Worm (Caenorhabditis elegans) whole organism, L4 larva: ENCODE data around the gene T26C5.5.

ENCODE experiments used
- F44E2.7 ChIP-seq: fragments of 200-800 bp; sonication (Bioruptor generic); IDR thresholded peaks from 2 replicates; pipeline ENCODE4 v2.1.2; 2022; ENCODE audit warnings: missing genetic modification characterization, missing compliant biosample characterization
- R02D3.7 ChIP-seq: fragments of 150-350 bp; sonication (generic microtip); optimal IDR thresholded peaks from 3 replicates; lab custom pipeline; 2014; ENCODE audit warnings: missing biosample characterization, missing genetic modification characterization
- T26A8.4 ChIP-seq: fragments of 200-800 bp; sonication (Bioruptor generic); IDR thresholded peaks from 2 replicates; pipeline ENCODE4 v1.3.6; 2022; ENCODE audit warnings: missing genetic modification characterization, missing compliant biosample characterization
- Y48G9A.11 ChIP-seq: fragments of 200-800 bp; sonication (Bioruptor generic); IDR thresholded peaks from 2 replicates; pipeline ENCODE4 v1.3.6; 2022; ENCODE audit warnings: missing genetic modification reagents, missing genetic modification characterization, missing compliant biosample characterization
- aha-1 ChIP-seq: fragments of 150-350 bp; peaks from one replicate; lab custom pipeline; 2014; ENCODE audit warnings: missing biosample characterization, missing genetic modification characterization
- aly-2 ChIP-seq: sonication (generic microtip); optimal IDR thresholded peaks from 2 replicates; lab custom pipeline; 2018; ENCODE audit warnings: missing biosample characterization, missing genetic modification characterization
- ama-1 ChIP-seq: fragments of 150-350 bp; optimal IDR thresholded peaks from 2 replicates; lab custom pipeline; 2014; ENCODE audit warnings: inconsistent platforms, mixed read lengths
- ceh-20 ChIP-seq: fragments of 200-800 bp; sonication (Bioruptor generic); IDR thresholded peaks from 2 replicates; pipeline ENCODE4 v1.3.6; 2022; ENCODE audit warnings: missing genetic modification reagents, missing genetic modification characterization, missing compliant biosample characterization
- ces-1 ChIP-seq: fragments of 150-350 bp; sonication (generic microtip); optimal IDR thresholded peaks from 4 replicates; lab custom pipeline; 2014; ENCODE audit warnings: missing biosample characterization, missing genetic modification reagents, missing genetic modification characterization
- ctbp-1 ChIP-seq: fragments of 200-800 bp; sonication (Bioruptor generic); IDR thresholded peaks from 2 replicates; pipeline ENCODE4 v1.3.6; 2022; ENCODE audit warnings: missing genetic modification reagents, missing genetic modification characterization, missing compliant biosample characterization
- daf-12 ChIP-seq: fragments of 150-350 bp; optimal IDR thresholded peaks from 2 replicates; lab custom pipeline; 2014; ENCODE audit warnings: missing biosample characterization, missing genetic modification reagents, missing genetic modification characterization
- daf-16 ChIP-seq, 3 experiments: sonication (generic microtip); optimal IDR thresholded peaks; 2 replicates each; lab custom pipeline; 2016 to 2017; ENCODE audit warnings: missing genetic modification characterization in 3 of 3, missing genetic modification reagents in 3 of 3, mild to moderate bottlenecking in 2 of 3, missing compliant biosample characterization in 2 of 3, missing biosample characterization in 1 of 3, moderate library complexity in 1 of 3
- daf-19 ChIP-seq: fragments of 200-800 bp; sonication (Bioruptor generic); conservative IDR thresholded peaks from 2 replicates; pipeline ENCODE4 v1.3.6; 2022; ENCODE audit warnings: missing genetic modification characterization, missing compliant biosample characterization
- dmd-6 ChIP-seq: fragments of 200-800 bp; sonication (Bioruptor generic); IDR thresholded peaks from 2 replicates; pipeline ENCODE4 v1.3.6; 2022; ENCODE audit warnings: missing genetic modification reagents, missing genetic modification characterization, missing compliant biosample characterization
- dmd-9 ChIP-seq: fragments of 200-800 bp; sonication (Bioruptor generic); IDR thresholded peaks from 2 replicates; pipeline ENCODE4 v1.3.6; 2022; ENCODE audit warnings: missing genetic modification reagents, missing genetic modification characterization, missing compliant biosample characterization
- duxl-1 ChIP-seq: sonication (generic microtip); optimal IDR thresholded peaks from 2 replicates; lab custom pipeline; 2016; ENCODE audit warnings: mild to moderate bottlenecking, missing genetic modification characterization, moderate library complexity, missing compliant biosample characterization; ENCODE audit not compliant: poor library complexity
- dve-1 ChIP-seq: sonication (generic microtip); optimal IDR thresholded peaks from 2 replicates; lab custom pipeline; 2017; ENCODE audit warnings: antibody characterized with exemption, mild to moderate bottlenecking, missing genetic modification characterization, missing compliant biosample characterization; ENCODE audit not compliant: insufficient read depth
- egl-43 ChIP-seq: fragments of 200-800 bp; sonication (Bioruptor generic); IDR thresholded peaks from 2 replicates; pipeline ENCODE4 v1.3.6; 2022; ENCODE audit warnings: missing genetic modification reagents, missing genetic modification characterization, missing compliant biosample characterization
- gei-8 ChIP-seq: fragments of 200-800 bp; sonication (Bioruptor generic); optimal IDR thresholded peaks from 2 replicates; lab custom pipeline; 2018; ENCODE audit warnings: mild to moderate bottlenecking, missing genetic modification characterization, missing compliant biosample characterization
- lin-1 ChIP-seq: fragments of 200-800 bp; sonication (Bioruptor generic); IDR thresholded peaks from 2 replicates; pipeline ENCODE4 v1.3.6; 2022; ENCODE audit warnings: missing genetic modification reagents, missing genetic modification characterization, missing compliant biosample characterization
- lin-39 ChIP-seq: fragments of 150-350 bp; optimal IDR thresholded peaks from 2 replicates; lab custom pipeline; 2014; ENCODE audit warnings: missing biosample characterization, missing genetic modification reagents, missing genetic modification characterization
- lsy-2 ChIP-seq, 2 experiments: fragments of 150-350 bp in 1 of 2; sonication (generic microtip) in 1 of 2; optimal IDR thresholded peaks; 2 replicates each; lab custom pipeline; 2014 to 2017; ENCODE audit warnings: missing biosample characterization in 2 of 2, missing genetic modification characterization in 2 of 2
- madf-5 ChIP-seq, 2 experiments: fragments of 200-800 bp; sonication (Bioruptor generic); IDR thresholded peaks; 2 replicates each; pipeline ENCODE4 v1.3.6; 2022; ENCODE audit warnings: missing compliant biosample characterization in 2 of 2, missing genetic modification characterization in 2 of 2
- madf-9 ChIP-seq: fragments of 200-800 bp; sonication (Bioruptor generic); conservative IDR thresholded peaks from 2 replicates; pipeline ENCODE4 v1.3.6; 2022; ENCODE audit warnings: missing genetic modification reagents, missing genetic modification characterization, missing compliant biosample characterization
- mep-1 ChIP-seq: fragments of 150-350 bp; sonication (generic microtip); optimal IDR thresholded peaks from 3 replicates; lab custom pipeline; 2014; ENCODE audit warnings: missing biosample characterization, missing genetic modification characterization
- mes-2 ChIP-seq: sonication (generic microtip); optimal IDR thresholded peaks from 2 replicates; lab custom pipeline; 2016; ENCODE audit warnings: missing genotype, mild to moderate bottlenecking, missing genetic modification characterization, missing compliant biosample characterization; ENCODE audit not compliant: poor library complexity, severe bottlenecking
- nhr-10 ChIP-seq: fragments of 150-350 bp; optimal IDR thresholded peaks from 2 replicates; lab custom pipeline; 2014; ENCODE audit warnings: missing biosample characterization, missing genetic modification characterization
- nhr-25 ChIP-seq: sonication (generic microtip); optimal IDR thresholded peaks from 2 replicates; lab custom pipeline; 2017; ENCODE audit warnings: missing genetic modification characterization, mild to moderate bottlenecking, missing compliant biosample characterization, antibody characterized with exemption, moderate library complexity, borderline replicate concordance; ENCODE audit not compliant: insufficient read depth
- nhr-28 ChIP-seq: fragments of 150-350 bp; optimal IDR thresholded peaks from 2 replicates; lab custom pipeline; 2014; ENCODE audit warnings: missing biosample characterization, missing genetic modification characterization
- nhr-6 ChIP-seq: fragments of 150-350 bp; optimal IDR thresholded peaks from 2 replicates; lab custom pipeline; 2014; ENCODE audit warnings: missing biosample characterization, missing genetic modification characterization
- nhr-77 ChIP-seq: fragments of 150-350 bp; optimal IDR thresholded peaks from 2 replicates; lab custom pipeline; 2014; ENCODE audit warnings: missing biosample characterization, missing genetic modification characterization
- pha-4 ChIP-seq, 2 experiments: fragments of 150-350 bp in 1 of 2; fragments of 200-800 bp in 1 of 2; sonication (Bioruptor generic) in 1 of 2; IDR thresholded peaks in 1 of 2; optimal IDR thresholded peaks in 1 of 2; 2 replicates each; pipeline versions ENCODE4 v1.3.6 to Lab custom; 2014 to 2022; ENCODE audit warnings: missing genetic modification characterization in 2 of 2, missing genetic modification reagents in 2 of 2, missing biosample characterization in 1 of 2, missing compliant biosample characterization in 1 of 2
- php-3 ChIP-seq: fragments of 200-800 bp; sonication (Bioruptor generic); IDR thresholded peaks from 2 replicates; pipeline ENCODE4 v1.3.6; 2022; ENCODE audit warnings: missing genetic modification reagents, missing genetic modification characterization, missing compliant biosample characterization
- pqm-1 ChIP-seq: sonication (generic microtip); optimal IDR thresholded peaks from 2 replicates; lab custom pipeline; 2017; ENCODE audit warnings: missing biosample characterization, missing genetic modification characterization
- set-16 ChIP-seq: fragments of 200-800 bp; sonication (Bioruptor generic); IDR thresholded peaks from 2 replicates; pipeline ENCODE4 v1.3.6; 2022; ENCODE audit warnings: missing genetic modification reagents, missing genetic modification characterization, missing compliant biosample characterization
- snpc-1.2 ChIP-seq: fragments of 200-800 bp; sonication (Bioruptor generic); IDR thresholded peaks from 2 replicates; pipeline ENCODE4 v1.3.6; 2022; ENCODE audit warnings: missing genetic modification reagents, missing genetic modification characterization, missing compliant biosample characterization
- tra-1 ChIP-seq: fragments of 200-800 bp; sonication (Bioruptor generic); IDR thresholded peaks from 2 replicates; pipeline ENCODE4 v1.3.6; 2022; ENCODE audit warnings: missing genetic modification reagents, missing genetic modification characterization, missing compliant biosample characterization
- unc-62 ChIP-seq, 3 experiments: fragments of 150-350 bp in 1 of 3; sonication (generic microtip); optimal IDR thresholded peaks in 2 of 3; peaks in 1 of 3; 1 replicate in 1 of 3; 2 replicates in 2 of 3; lab custom pipeline; 2014 to 2017; ENCODE audit warnings: missing biosample characterization in 3 of 3, missing genetic modification characterization in 3 of 3, missing genetic modification reagents in 3 of 3, missing genotype in 1 of 3
- vab-7 ChIP-seq: fragments of 200-800 bp; sonication (Bioruptor generic); IDR thresholded peaks from 2 replicates; pipeline ENCODE4 v1.3.6; 2022; ENCODE audit warnings: missing genetic modification reagents, missing genetic modification characterization, missing compliant biosample characterization
- zfp-2 ChIP-seq: sonication (generic microtip); optimal IDR thresholded peaks from 2 replicates; lab custom pipeline; 2016; ENCODE audit warnings: mild to moderate bottlenecking, missing genetic modification characterization, missing compliant biosample characterization
- zip-11 ChIP-seq: fragments of 200-800 bp; sonication (Bioruptor generic); IDR thresholded peaks from 2 replicates; pipeline ENCODE4 v1.3.6; 2022; ENCODE audit warnings: missing genetic modification characterization, missing compliant biosample characterization
- ztf-11 ChIP-seq: fragments of 150-350 bp; optimal IDR thresholded peaks from 2 replicates; lab custom pipeline; 2014; ENCODE audit warnings: missing biosample characterization, missing genetic modification characterization

Gene T26C5.5

DNA sequence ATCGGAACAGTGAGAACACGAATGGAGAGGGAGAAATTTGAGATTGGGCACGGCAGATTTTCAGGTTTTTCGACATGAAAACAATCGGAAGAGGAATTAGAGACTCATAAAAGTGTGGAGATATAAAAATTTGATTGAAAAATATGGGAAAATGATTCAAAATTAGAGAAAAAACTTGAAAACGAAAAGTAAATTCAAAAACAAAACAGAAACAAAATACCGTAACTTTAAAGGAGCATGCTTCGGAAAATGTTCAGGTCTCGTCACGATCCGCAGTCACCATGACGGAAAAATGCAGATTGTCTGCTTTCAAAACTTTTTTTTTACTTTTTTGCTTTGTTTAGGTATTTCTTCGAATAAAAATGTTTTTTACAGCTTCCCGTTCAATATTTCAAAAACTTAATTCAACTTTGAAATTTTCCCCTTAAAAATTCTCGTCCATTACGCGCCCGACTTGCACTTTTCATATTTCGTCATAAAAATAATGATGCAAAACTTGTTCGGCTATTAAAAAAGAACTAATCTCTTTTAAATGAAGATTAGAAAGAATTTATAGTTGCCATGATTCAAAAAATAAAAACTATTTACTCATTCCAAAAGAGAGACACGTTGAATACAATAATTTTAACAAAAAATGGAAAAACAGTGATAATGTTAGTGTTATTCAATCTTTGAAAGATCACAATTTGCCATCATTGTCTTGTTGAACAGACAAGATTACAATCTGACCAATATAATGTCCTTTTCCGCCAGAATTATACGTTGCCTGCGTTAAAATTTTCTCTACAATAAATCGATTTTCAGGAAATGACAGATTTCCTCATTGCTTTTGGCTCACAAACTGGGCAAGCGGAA, 38.9 kb upstream of the T26C5.5 start, which contains the start of gene mtrr-1:
TSS of gene mtrr-1 (plus strand) at position 805 of the 855 bp plus-strand sequence.
- TF ChIP-seq daf-19 (GFP tag; lab: Robert Waterston, UW) = no peak
- TF ChIP-seq zip-11 (GFP tag; lab: Robert Waterston, UW) = no peak
- 0 out of 2 replicates have a peak, but pooled peaks have one; percentile 27 for TF ChIP-seq tra-1
- TF ChIP-seq vab-7 (GFP tag; lab: Robert Waterston, UW) = no peak
- TF ChIP-seq nhr-6 (tag; lab: Kevin White, UChicago) = no peak
- peak; percentile 58 for TF ChIP-seq ama-1 (lab: Kevin White, UChicago)
- TF ChIP-seq mes-2 (tag; lab: Kevin White, UChicago) = peak; percentile 39
- TF ChIP-seq aly-2 (tag; lab: Kevin White, UChicago) = no peak
- peak; percentile 61 for TF ChIP-seq aha-1 (tag; lab: Kevin White, UChicago)
- TF ChIP-seq T26A8.4 (GFP tag; lab: Robert Waterston, UW) = peak; percentile 71; the same call in 1 of the 2 replicates
- TF ChIP-seq egl-43 (GFP tag; lab: Robert Waterston, UW) = no peak
- TF ChIP-seq lsy-2 (tag; optimal IDR thresholded peaks at IDR 0.05; lab: Kevin White, UChicago) = peak in 1 of 2 experiments; percentile 85
- no peak for TF ChIP-seq nhr-10 (tag; lab: Kevin White, UChicago)
- no peak for TF ChIP-seq mep-1 (tag; lab: Kevin White, UChicago)
- no peak for TF ChIP-seq set-16
- TF ChIP-seq ztf-11 (tag; lab: Kevin White, UChicago) = no peak
- TF ChIP-seq daf-16 (GFP tag; optimal IDR thresholded peaks at IDR 0.05; lab: Kevin White, UChicago) = peak in 1 of 2 experiments; percentile 48
- TF ChIP-seq daf-16 (tag; optimal IDR thresholded peaks at IDR 0.05; lab: Kevin White, UChicago) = no peak
- TF ChIP-seq nhr-77 = no peak
- 0 out of 2 replicates have a peak, but pooled peaks have one; percentile 9 for TF ChIP-seq lin-1 (GFP tag; lab: Robert Waterston, UW)
- TF ChIP-seq F44E2.7 (GFP tag; lab: Robert Waterston, UW) = no peak
- TF ChIP-seq dve-1 = no peak
- peak; percentile 67 for TF ChIP-seq Y48G9A.11 (GFP tag; lab: Robert Waterston, UW)
- no peak for TF ChIP-seq nhr-25 (tag; lab: Kevin White, UChicago)
- TF ChIP-seq ctbp-1 = peak; percentile 38; the same call in 1 of the 2 replicates
- TF ChIP-seq R02D3.7 (tag; lab: Kevin White, UChicago) = no peak
- peak; percentile 43 for TF ChIP-seq duxl-1
- TF ChIP-seq dmd-6 (GFP tag; lab: Robert Waterston, UW) = peak; percentile 46
- no peak for TF ChIP-seq daf-12 (tag; lab: Kevin White, UChicago)
- no peak for TF ChIP-seq madf-9 (GFP tag; lab: Robert Waterston, UW)
- TF ChIP-seq lin-39 (tag; lab: Kevin White, UChicago) = no peak
- TF ChIP-seq ceh-20 = no peak
- no peak for TF ChIP-seq zfp-2 (tag; lab: Kevin White, UChicago)
- no peak for TF ChIP-seq dmd-9
- TF ChIP-seq unc-62 (GFP tag; optimal IDR thresholded peaks at IDR 0.05 in 1 of 2; lab: Kevin White, UChicago) = peak in 1 of 2 experiments; percentile 15
- TF ChIP-seq unc-62 (tag; optimal IDR thresholded peaks at IDR 0.05; lab: Kevin White, UChicago) = no peak

DNA sequence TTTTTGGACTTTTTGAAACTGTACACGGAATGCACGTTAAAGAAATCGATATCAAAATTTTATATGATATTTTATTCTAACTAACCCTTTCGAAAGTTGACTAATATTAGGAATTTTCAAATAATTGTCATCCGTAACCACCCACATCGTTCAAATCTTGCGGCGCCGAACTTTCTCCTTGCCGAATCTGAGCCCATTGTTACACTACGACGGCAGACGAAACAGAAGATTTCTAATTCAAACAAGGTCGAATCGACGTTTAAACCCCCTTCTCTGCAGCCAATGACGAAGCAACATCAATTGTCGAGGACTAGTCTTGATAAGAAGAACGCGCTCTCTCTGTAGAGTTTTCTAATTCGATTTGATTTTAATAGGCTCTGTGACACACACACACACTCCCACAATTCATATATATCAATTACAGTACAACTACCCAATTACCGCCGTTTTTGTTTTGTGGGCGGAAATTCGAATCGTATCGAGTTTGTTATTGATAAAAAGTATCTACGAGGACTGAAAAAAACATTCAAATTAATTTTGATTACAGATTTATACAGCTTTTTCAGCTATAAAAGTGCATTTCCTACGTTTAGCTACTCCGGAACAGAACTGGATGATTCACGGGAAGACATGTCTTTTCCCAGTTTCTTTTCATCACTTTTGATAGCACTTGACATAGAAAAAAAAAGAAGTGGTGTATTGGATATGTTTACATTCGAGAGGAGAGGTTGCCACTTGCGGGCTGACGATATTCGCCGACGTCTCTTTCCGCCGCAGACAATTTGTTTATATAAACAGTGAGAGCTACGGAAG, 38.0 kb upstream of the T26C5.5 start:
- TF ChIP-seq unc-62 (GFP tag; optimal IDR thresholded peaks at IDR 0.05 in 1 of 2; lab: Kevin White, UChicago) = peak; percentile 38 to 97
- no peak for TF ChIP-seq unc-62 (tag; optimal IDR thresholded peaks at IDR 0.05; lab: Kevin White, UChicago)
- no peak for TF ChIP-seq gei-8 (GFP tag; lab: Kevin White, UChicago)
- TF ChIP-seq ama-1 (lab: Kevin White, UChicago) = peak; percentile 76
- TF ChIP-seq vab-7 (GFP tag; lab: Robert Waterston, UW) = 0 out of 2 replicates have a peak, but pooled peaks have one; percentile 18
- TF ChIP-seq Y48G9A.11 (GFP tag; lab: Robert Waterston, UW) = no peak
- TF ChIP-seq daf-16 (GFP tag; optimal IDR thresholded peaks at IDR 0.05; lab: Kevin White, UChicago) = no peak
- peak; percentile 46 for TF ChIP-seq daf-16 (tag; optimal IDR thresholded peaks at IDR 0.05; lab: Kevin White, UChicago)
- TF ChIP-seq pha-4 (GFP tag; IDR thresholded peaks at IDR 0.05; lab: Robert Waterston, UW) = no peak
- TF ChIP-seq pha-4 (tag; optimal IDR thresholded peaks at IDR 0.05; lab: Kevin White, UChicago) = peak; percentile 51
- TF ChIP-seq pqm-1 (tag; lab: Kevin White, UChicago) = peak; percentile 80
- TF ChIP-seq ces-1 (GFP tag; lab: Kevin White, UChicago) = no peak
- TF ChIP-seq nhr-25 (tag; lab: Kevin White, UChicago) = peak; percentile 24
- peak; percentile 13; the same call in 1 of the 2 replicates for TF ChIP-seq lin-1 (GFP tag; lab: Robert Waterston, UW)
- peak; percentile 51 for TF ChIP-seq mes-2 (tag; lab: Kevin White, UChicago)
- peak; percentile 33; the same call in 1 of the 2 replicates for TF ChIP-seq php-3 (GFP tag; lab: Robert Waterston, UW)
- TF ChIP-seq aly-2 (tag; lab: Kevin White, UChicago) = no peak
- no peak for TF ChIP-seq snpc-1.2
- peak; percentile 66 for TF ChIP-seq nhr-28 (tag; lab: Kevin White, UChicago)
- no peak for TF ChIP-seq madf-5 (GFP tag; IDR thresholded peaks at IDR 0.05; lab: Robert Waterston, UW)
- TF ChIP-seq aha-1 (tag; lab: Kevin White, UChicago) = peak; percentile 76
